Fruit fly (Drosophila melanogaster): Measurements from ENCODE around the gene bgm.

bgm gene

dm6 chr2L:14012304-14013054, at the start of gene bgm:
Gene bgm, plus strand, starts transcription at chr2L:14013004.
- TF ChIP-seq psq (optimal IDR thresholded peaks at IDR 0.05) = no peak
- no peak for TF ChIP-seq usp (GFP tag; optimal IDR thresholded peaks at IDR 0.05)
- TF ChIP-seq pan (optimal IDR thresholded peaks at IDR 0.05) = no peak
- no peak for TF ChIP-seq EcR (GFP tag; optimal IDR thresholded peaks at IDR 0.05)
- TF ChIP-seq CG8478 (optimal IDR thresholded peaks at IDR 0.05) = no peak
- TF ChIP-seq Dll (optimal IDR thresholded peaks at IDR 0.05) = no peak

- TF ChIP-seq psq (optimal IDR thresholded peaks at IDR 0.05) (no peak), EcR (GFP tag; optimal IDR thresholded peaks at IDR 0.05) (no peak), CG8478 (optimal IDR thresholded peaks at IDR 0.05) (no peak), pan (optimal IDR thresholded peaks at IDR 0.05) (no peak)
These were observed 49.2 kb upstream of the bgm start, which contains the start of gene NimB1 for dm6 chr2L:13963467-13964122. Gene NimB1, plus strand, starts transcription at chr2L:13963507.

- TF ChIP-seq EcR (GFP tag; optimal IDR thresholded peaks at IDR 0.05) = no peak
These were observed 46.0 kb upstream of the bgm start, which contains the start of gene NimB2 for dm6 chr2L:13966732-13967316. Gene NimB2, minus strand, starts transcription at chr2L:13967018.

- TF ChIP-seq usp (GFP tag; optimal IDR thresholded peaks at IDR 0.05) (no peak), psq (optimal IDR thresholded peaks at IDR 0.05) (no peak), EcR (GFP tag; optimal IDR thresholded peaks at IDR 0.05) (no peak), pan (optimal IDR thresholded peaks at IDR 0.05) (no peak), CG8478 (optimal IDR thresholded peaks at IDR 0.05) (no peak), Dll (optimal IDR thresholded peaks at IDR 0.05) (no peak)
These were observed 44.9 kb upstream of the bgm start, which contains the start of gene NimB3 for dm6 chr2L:13967846-13968350. Gene NimB3, minus strand, starts transcription at chr2L:13967985.

- TF ChIP-seq EcR (GFP tag; optimal IDR thresholded peaks at IDR 0.05) = no peak
- TF ChIP-seq Dll (optimal IDR thresholded peaks at IDR 0.05) = no peak
- TF ChIP-seq CG8478 (optimal IDR thresholded peaks at IDR 0.05) = no peak
- no peak for TF ChIP-seq usp (GFP tag; optimal IDR thresholded peaks at IDR 0.05)
- no peak for TF ChIP-seq psq (optimal IDR thresholded peaks at IDR 0.05)
- TF ChIP-seq pan (optimal IDR thresholded peaks at IDR 0.05) = no peak
These were observed 42.9 kb upstream of the bgm start, which contains the start of the genes NimB4 and NimB5 for dm6 chr2L:13969876-13970275. Gene NimB4, minus strand, starts transcription at chr2L:13969976. Gene NimB5, plus strand, starts transcription at chr2L:13970177.

dm6 chr2L:13972847-13973246, 40.0 kb upstream of the bgm start, which contains the start of gene He:
Gene He, minus strand, starts transcription at chr2L:13972947.
- no peak for TF ChIP-seq EcR (GFP tag; optimal IDR thresholded peaks at IDR 0.05)
- no peak for TF ChIP-seq usp (GFP tag; optimal IDR thresholded peaks at IDR 0.05)
- no peak for TF ChIP-seq Dll (optimal IDR thresholded peaks at IDR 0.05)
- no peak for TF ChIP-seq psq (optimal IDR thresholded peaks at IDR 0.05)
- no peak for TF ChIP-seq CG8478 (optimal IDR thresholded peaks at IDR 0.05)
- TF ChIP-seq pan (optimal IDR thresholded peaks at IDR 0.05) = no peak

- TF ChIP-seq Dll (optimal IDR thresholded peaks at IDR 0.05) (no peak), psq (optimal IDR thresholded peaks at IDR 0.05) (no peak), pan (optimal IDR thresholded peaks at IDR 0.05) (no peak), usp (GFP tag; optimal IDR thresholded peaks at IDR 0.05) (no peak), EcR (GFP tag; optimal IDR thresholded peaks at IDR 0.05) (no peak), CG8478 (optimal IDR thresholded peaks at IDR 0.05) (no peak)
These were observed 36.1 kb upstream of the bgm start, which contains the start of gene NimC1 for dm6 chr2L:13976669-13977068. Gene NimC1, minus strand, starts transcription at chr2L:13976769.

- TF ChIP-seq pan (optimal IDR thresholded peaks at IDR 0.05) (no peak), CG8478 (optimal IDR thresholded peaks at IDR 0.05) (no peak), psq (optimal IDR thresholded peaks at IDR 0.05) (no peak), EcR (GFP tag; optimal IDR thresholded peaks at IDR 0.05) (no peak), usp (GFP tag; optimal IDR thresholded peaks at IDR 0.05) (no peak), Dll (optimal IDR thresholded peaks at IDR 0.05) (no peak)
These were observed 35.7 kb upstream of the bgm start, which contains the start of gene Cyp28a5 for dm6 chr2L:13977073-13977472. Gene Cyp28a5, plus strand, starts transcription at chr2L:13977302.

- TF ChIP-seq pan (optimal IDR thresholded peaks at IDR 0.05) (no peak), CG8478 (optimal IDR thresholded peaks at IDR 0.05) (no peak), Dll (optimal IDR thresholded peaks at IDR 0.05) (no peak), usp (GFP tag; optimal IDR thresholded peaks at IDR 0.05) (no peak), EcR (GFP tag; optimal IDR thresholded peaks at IDR 0.05) (no peak), psq (optimal IDR thresholded peaks at IDR 0.05) (no peak)
These were observed 33.0 kb upstream of the bgm start, which contains the start of gene NimC2 for dm6 chr2L:13979826-13980225. Gene NimC2, plus strand, starts transcription at chr2L:13980126.

dm6 chr2L:13998952-13999351, 13.9 kb upstream of the bgm start:
- TF ChIP-seq usp (GFP tag; optimal IDR thresholded peaks at IDR 0.05) = no peak
- TF ChIP-seq Dll (optimal IDR thresholded peaks at IDR 0.05) = no peak
- TF ChIP-seq EcR (GFP tag; optimal IDR thresholded peaks at IDR 0.05) = no peak
- no peak for TF ChIP-seq CG8478 (optimal IDR thresholded peaks at IDR 0.05)
- no peak for TF ChIP-seq pan (optimal IDR thresholded peaks at IDR 0.05)

dm6 chr2L:14001078-14001477, 11.7 kb upstream of the bgm start, which contains the start of gene rk:
Gene rk, minus strand, starts transcription at chr2L:14001248.
- no peak for TF ChIP-seq CG8478 (optimal IDR thresholded peaks at IDR 0.05)
- TF ChIP-seq pan (optimal IDR thresholded peaks at IDR 0.05) = no peak
- no peak for TF ChIP-seq Dll (optimal IDR thresholded peaks at IDR 0.05)
- no peak for TF ChIP-seq psq (optimal IDR thresholded peaks at IDR 0.05)
- TF ChIP-seq usp (GFP tag; optimal IDR thresholded peaks at IDR 0.05) = no peak
- TF ChIP-seq EcR (GFP tag; optimal IDR thresholded peaks at IDR 0.05) = no peak
